Fruit fly (Drosophila melanogaster): Measurements from ENCODE around the gene ss.

dm6 chr3R:16351044-16351443, 52.4 kb downstream of the ss start:
- TF ChIP-seq insv (optimal IDR thresholded peaks at IDR 0.05) (no peak), psq (optimal IDR thresholded peaks at IDR 0.05) (no peak), h (optimal IDR thresholded peaks at IDR 0.05) (no peak), ttk (optimal IDR thresholded peaks at IDR 0.05) (no peak)
